Worm (Caenorhabditis elegans): ENCODE results near the gene R09E12.9.

DNA sequence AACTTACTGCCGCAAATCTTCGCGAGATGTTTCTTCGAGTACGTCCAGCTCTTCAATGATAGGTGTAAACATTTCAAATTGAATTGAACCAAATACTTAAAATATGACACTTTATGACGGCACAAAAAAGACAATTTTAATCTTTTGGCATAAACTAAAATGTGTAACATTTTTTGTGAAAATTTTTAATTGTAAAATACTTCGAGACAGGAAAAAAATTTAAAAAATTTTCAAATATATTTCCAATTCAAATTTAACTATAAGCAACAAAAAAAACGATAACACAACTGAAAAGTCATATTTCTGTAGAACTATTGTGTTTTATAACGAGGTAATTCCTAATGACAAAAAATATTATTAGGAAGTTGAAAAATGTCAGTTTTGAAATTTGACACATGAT is 15.5 kb upstream of the R09E12.9 start, which contains the start of gene C05E4.12:
- TF ChIP-seq him-1 (tag; optimal IDR thresholded peaks at IDR 0.05) = no peak
- TF ChIP-seq dao-5 (tag; optimal IDR thresholded peaks at IDR 0.05) = no peak

Data from whole organism, L4/young adult.